Worm (Caenorhabditis elegans): Measurements from ENCODE around the gene Y54G11A.1.

Y54G11A.1 gene

ce11 chrII:14249489-14249888 lies 19.5 kb downstream of the Y54G11A.1 start:
- TF ChIP-seq nhr-43 (tag; optimal IDR thresholded peaks at IDR 0.05; ENCODE audit: poor library complexity, severe bottlenecking): no peak
- TF ChIP-seq ztf-11 (tag; optimal IDR thresholded peaks at IDR 0.05): no peak
- TF ChIP-seq unc-39 (tag; optimal IDR thresholded peaks at IDR 0.05): no peak
- no peak for TF ChIP-seq ZK546.5 (tag; optimal IDR thresholded peaks at IDR 0.05)
- TF ChIP-seq nhr-25 (tag; optimal IDR thresholded peaks at IDR 0.05): peak; percentile 43
- peak; percentile 75 for TF ChIP-seq hmg-11 (tag; optimal IDR thresholded peaks at IDR 0.05)
- peak; percentile 62 for TF ChIP-seq nfya-1 (tag; optimal IDR thresholded peaks at IDR 0.05; ENCODE audit: insufficient read depth)
- no peak for TF ChIP-seq fos-1 (tag; optimal IDR thresholded peaks at IDR 0.05)
- no peak for TF ChIP-seq lsy-12 (tag; optimal IDR thresholded peaks at IDR 0.05)
- TF ChIP-seq lin-15B (tag; optimal IDR thresholded peaks at IDR 0.05): peak; percentile 18
- no peak for TF ChIP-seq sea-2 (GFP tag; optimal IDR thresholded peaks at IDR 0.05)
- TF ChIP-seq fkh-2 (tag; optimal IDR thresholded peaks at IDR 0.05): no peak
- no peak for TF ChIP-seq unc-62 (GFP tag; optimal IDR thresholded peaks at IDR 0.05)
- TF ChIP-seq ceh-28 (tag; optimal IDR thresholded peaks at IDR 0.05): peak; percentile 51
- TF ChIP-seq tbx-2 (tag; optimal IDR thresholded peaks at IDR 0.05): no peak
- peak; percentile 38 for TF ChIP-seq elt-2 (tag; optimal IDR thresholded peaks at IDR 0.05)
- TF ChIP-seq R02D3.7 (tag; optimal IDR thresholded peaks at IDR 0.05): no peak
- TF ChIP-seq snpc-4 (tag; optimal IDR thresholded peaks at IDR 0.05): peak; percentile 47
- TF ChIP-seq nhr-11 (tag; optimal IDR thresholded peaks at IDR 0.05): no peak
- no peak for TF ChIP-seq egl-27 (tag; optimal IDR thresholded peaks at IDR 0.05)
- no peak for TF ChIP-seq nhr-76 (tag; optimal IDR thresholded peaks at IDR 0.05)
- TF ChIP-seq fkh-10 (GFP tag; optimal IDR thresholded peaks at IDR 0.05): no peak
- peak; percentile 20 for TF ChIP-seq lin-39 (tag; optimal IDR thresholded peaks at IDR 0.05)
- TF ChIP-seq mdl-1 (tag; optimal IDR thresholded peaks at IDR 0.05): peak; percentile 70
- TF ChIP-seq ztf-4 (tag; optimal IDR thresholded peaks at IDR 0.05): no peak
- no peak for TF ChIP-seq jun-1 (tag; optimal IDR thresholded peaks at IDR 0.05)
- no peak for TF ChIP-seq nhr-67 (tag; optimal IDR thresholded peaks at IDR 0.05)
- peak; percentile 45 for TF ChIP-seq pha-4 (tag; optimal IDR thresholded peaks at IDR 0.05)
- TF ChIP-seq nhr-77 (tag; optimal IDR thresholded peaks at IDR 0.05): no peak
- TF ChIP-seq ceh-16 (tag; optimal IDR thresholded peaks at IDR 0.05): no peak
- TF ChIP-seq nhr-237 (tag; optimal IDR thresholded peaks at IDR 0.05): no peak
- no peak for TF ChIP-seq zag-1 (tag; optimal IDR thresholded peaks at IDR 0.05)
- no peak for TF ChIP-seq skn-1 (tag; optimal IDR thresholded peaks at IDR 0.05)

- peak; percentile 9 for TF ChIP-seq sea-2 (GFP tag; optimal IDR thresholded peaks at IDR 0.05)
- TF ChIP-seq mdl-1 (tag; optimal IDR thresholded peaks at IDR 0.05): no peak
- no peak for TF ChIP-seq nhr-67 (tag; optimal IDR thresholded peaks at IDR 0.05)
- peak; percentile 19 for TF ChIP-seq nfya-1 (tag; optimal IDR thresholded peaks at IDR 0.05; ENCODE audit: insufficient read depth)
- peak; percentile 42 for TF ChIP-seq pha-4 (tag; optimal IDR thresholded peaks at IDR 0.05)
- TF ChIP-seq nhr-23 (tag; optimal IDR thresholded peaks at IDR 0.05): no peak
- no peak for TF ChIP-seq elt-1 (tag; optimal IDR thresholded peaks at IDR 0.05)
- TF ChIP-seq nhr-237 (tag; optimal IDR thresholded peaks at IDR 0.05): no peak
- no peak for TF ChIP-seq unc-62 (GFP tag; optimal IDR thresholded peaks at IDR 0.05)
- TF ChIP-seq jun-1 (tag; optimal IDR thresholded peaks at IDR 0.05): peak; percentile 46
- no peak for TF ChIP-seq ztf-11 (tag; optimal IDR thresholded peaks at IDR 0.05)
- no peak for TF ChIP-seq ceh-28 (tag; optimal IDR thresholded peaks at IDR 0.05)
- no peak for TF ChIP-seq nhr-77 (tag; optimal IDR thresholded peaks at IDR 0.05)
- TF ChIP-seq snpc-4 (tag; optimal IDR thresholded peaks at IDR 0.05): peak; percentile 42
- TF ChIP-seq egl-27 (tag; optimal IDR thresholded peaks at IDR 0.05): no peak
- TF ChIP-seq nhr-43 (tag; optimal IDR thresholded peaks at IDR 0.05; ENCODE audit: poor library complexity, severe bottlenecking): no peak
- TF ChIP-seq unc-39 (tag; optimal IDR thresholded peaks at IDR 0.05): no peak
- TF ChIP-seq ceh-16 (tag; optimal IDR thresholded peaks at IDR 0.05): no peak
- TF ChIP-seq nhr-25 (tag; optimal IDR thresholded peaks at IDR 0.05): peak; percentile 87
- TF ChIP-seq ceh-9 (tag; optimal IDR thresholded peaks at IDR 0.05): no peak
- no peak for TF ChIP-seq tbx-2 (tag; optimal IDR thresholded peaks at IDR 0.05)
- TF ChIP-seq lin-15B (tag; optimal IDR thresholded peaks at IDR 0.05): no peak
- TF ChIP-seq pqm-1 (tag; optimal IDR thresholded peaks at IDR 0.05): peak; percentile 52
- TF ChIP-seq fkh-10 (GFP tag; optimal IDR thresholded peaks at IDR 0.05): no peak
- peak; percentile 69 for TF ChIP-seq elt-2 (tag; optimal IDR thresholded peaks at IDR 0.05)
These were observed 21.1 kb downstream of the Y54G11A.1 start for ce11 chrII:14247748-14248502.

ce11 chrII:14247227-14247626 lies 21.8 kb downstream of the Y54G11A.1 start:
- TF ChIP-seq fkh-2 (tag; optimal IDR thresholded peaks at IDR 0.05): no peak
- TF ChIP-seq nhr-237 (tag; optimal IDR thresholded peaks at IDR 0.05): no peak
- TF ChIP-seq elt-1 (tag; optimal IDR thresholded peaks at IDR 0.05): no peak
- no peak for TF ChIP-seq zag-1 (tag; optimal IDR thresholded peaks at IDR 0.05)
- no peak for TF ChIP-seq ZK546.5 (tag; optimal IDR thresholded peaks at IDR 0.05)
- TF ChIP-seq aly-2 (tag; optimal IDR thresholded peaks at IDR 0.05): no peak
- no peak for TF ChIP-seq mdl-1 (tag; optimal IDR thresholded peaks at IDR 0.05)
- TF ChIP-seq unc-39 (tag; optimal IDR thresholded peaks at IDR 0.05): no peak
- no peak for TF ChIP-seq jun-1 (tag; optimal IDR thresholded peaks at IDR 0.05)
- TF ChIP-seq snpc-4 (tag; optimal IDR thresholded peaks at IDR 0.05): no peak
- TF ChIP-seq lsy-12 (tag; optimal IDR thresholded peaks at IDR 0.05): no peak
- no peak for TF ChIP-seq unc-62 (GFP tag; optimal IDR thresholded peaks at IDR 0.05)
- no peak for TF ChIP-seq egl-27 (tag; optimal IDR thresholded peaks at IDR 0.05)
- TF ChIP-seq pha-4 (tag; optimal IDR thresholded peaks at IDR 0.05): no peak
- no peak for TF ChIP-seq lin-39 (tag; optimal IDR thresholded peaks at IDR 0.05)
- no peak for TF ChIP-seq tbx-2 (tag; optimal IDR thresholded peaks at IDR 0.05)
- no peak for TF ChIP-seq ceh-9 (tag; optimal IDR thresholded peaks at IDR 0.05)
- no peak for TF ChIP-seq hmg-11 (tag; optimal IDR thresholded peaks at IDR 0.05)
